Fruit fly (Drosophila melanogaster) whole organism, adult: ENCODE measurements around the gene Set2.

Source experiments
- CG11617 ChIP-seq: fragments of 200-800 bp; sonication (Bioruptor generic); optimal IDR thresholded peaks from 2 replicates; lab custom pipeline; 2017; ENCODE audit warnings: mild to moderate bottlenecking, missing biosample characterization, missing genetic modification reagents, missing genetic modification characterization
- CG12768 ChIP-seq: fragments of 200-800 bp; sonication (Bioruptor generic); optimal IDR thresholded peaks from 2 replicates; lab custom pipeline; 2017; ENCODE audit warnings: missing biosample characterization, missing genetic modification characterization, mild to moderate bottlenecking, moderate library complexity, missing genetic modification reagents
- CG14711 ChIP-seq: fragments of 200-800 bp; sonication (Bioruptor generic); optimal IDR thresholded peaks from 2 replicates; lab custom pipeline; 2018; ENCODE audit warnings: missing biosample characterization, mild to moderate bottlenecking, missing genetic modification characterization, moderate library complexity
- CG1620 ChIP-seq: fragments of 200-800 bp; sonication (Bioruptor generic); optimal IDR thresholded peaks from 2 replicates; lab custom pipeline; 2016; ENCODE audit warnings: missing biosample characterization, missing genetic modification characterization
- CG33017 ChIP-seq: fragments of 200-800 bp; sonication (Bioruptor generic); optimal IDR thresholded peaks from 2 replicates; lab custom pipeline; 2018; ENCODE audit warnings: missing biosample characterization, mild to moderate bottlenecking, missing genetic modification characterization, moderate library complexity
- CG5204 ChIP-seq: fragments of 200-800 bp; sonication (Bioruptor generic); optimal IDR thresholded peaks from 2 replicates; lab custom pipeline; 2016; ENCODE audit warnings: missing biosample characterization, missing genetic modification characterization
- CG7045 ChIP-seq: fragments of 200-800 bp; sonication (Bioruptor generic); optimal IDR thresholded peaks from 2 replicates; lab custom pipeline; 2017; ENCODE audit warnings: missing biosample characterization, mild to moderate bottlenecking, missing genetic modification characterization
- CG7101 ChIP-seq: fragments of 200-800 bp; sonication (Bioruptor generic); optimal IDR thresholded peaks from 2 replicates; lab custom pipeline; 2018; ENCODE audit warnings: missing biosample characterization, mild to moderate bottlenecking, missing genetic modification characterization, moderate library complexity
- Clk ChIP-seq: fragments of 200-800 bp; sonication (Bioruptor generic); optimal IDR thresholded peaks from 2 replicates; lab custom pipeline; 2017; ENCODE audit warnings: missing biosample characterization, missing genetic modification characterization
- Crg-1 ChIP-seq: fragments of 200-800 bp; sonication (Bioruptor generic); optimal IDR thresholded peaks from 2 replicates; lab custom pipeline; 2016; ENCODE audit warnings: missing biosample characterization, missing genetic modification characterization
- Hr96 ChIP-seq: fragments of 200-800 bp; sonication (Bioruptor generic); optimal IDR thresholded peaks from 2 replicates; lab custom pipeline; 2016; ENCODE audit warnings: missing biosample characterization, missing genetic modification characterization
- Mnt ChIP-seq: fragments of 200-800 bp; sonication (Bioruptor generic); optimal IDR thresholded peaks from 2 replicates; lab custom pipeline; 2016; ENCODE audit warnings: missing biosample characterization, mild to moderate bottlenecking, missing genetic modification characterization
- bab1 ChIP-seq: fragments of 200-800 bp; sonication (Bioruptor generic); optimal IDR thresholded peaks from 3 replicates; lab custom pipeline; 2019; ENCODE audit warnings: missing biosample characterization, mild to moderate bottlenecking, missing genetic modification characterization, moderate library complexity
- cic ChIP-seq: fragments of 200-800 bp; sonication (Bioruptor generic); optimal IDR thresholded peaks from 2 replicates; lab custom pipeline; 2017; ENCODE audit warnings: missing biosample characterization, mild to moderate bottlenecking, missing genetic modification characterization, moderate library complexity
- cnc ChIP-seq, 2 experiments: fragments of >200 bp; optimal IDR thresholded peaks; 2 replicates each; lab custom pipeline; 2017
- kay ChIP-seq: fragments of 200-800 bp; sonication (Bioruptor generic); peaks from one replicate; lab custom pipeline; 2016; ENCODE audit warnings: missing biosample characterization, missing genetic modification characterization, borderline replicate concordance
- ovo ChIP-seq: fragments of 200-800 bp; sonication (Bioruptor generic); optimal IDR thresholded peaks from 2 replicates; lab custom pipeline; 2016; ENCODE audit warnings: missing biosample characterization, missing genetic modification characterization
- pad ChIP-seq: fragments of 200-800 bp; sonication (Bioruptor generic); optimal IDR thresholded peaks from 3 replicates; lab custom pipeline; 2017; ENCODE audit warnings: missing biosample characterization, missing genetic modification characterization, mild to moderate bottlenecking, moderate library complexity, missing genetic modification reagents
- tj ChIP-seq: fragments of 200-800 bp; sonication (Bioruptor generic); optimal IDR thresholded peaks from 3 replicates; lab custom pipeline; 2017; ENCODE audit warnings: missing biosample characterization, mild to moderate bottlenecking, missing genetic modification characterization, moderate library complexity
- toe ChIP-seq: fragments of 200-800 bp; sonication (Bioruptor generic); optimal IDR thresholded peaks from 2 replicates; lab custom pipeline; 2016; ENCODE audit warnings: missing biosample characterization, missing genetic modification characterization

The Set2 gene

DNA sequence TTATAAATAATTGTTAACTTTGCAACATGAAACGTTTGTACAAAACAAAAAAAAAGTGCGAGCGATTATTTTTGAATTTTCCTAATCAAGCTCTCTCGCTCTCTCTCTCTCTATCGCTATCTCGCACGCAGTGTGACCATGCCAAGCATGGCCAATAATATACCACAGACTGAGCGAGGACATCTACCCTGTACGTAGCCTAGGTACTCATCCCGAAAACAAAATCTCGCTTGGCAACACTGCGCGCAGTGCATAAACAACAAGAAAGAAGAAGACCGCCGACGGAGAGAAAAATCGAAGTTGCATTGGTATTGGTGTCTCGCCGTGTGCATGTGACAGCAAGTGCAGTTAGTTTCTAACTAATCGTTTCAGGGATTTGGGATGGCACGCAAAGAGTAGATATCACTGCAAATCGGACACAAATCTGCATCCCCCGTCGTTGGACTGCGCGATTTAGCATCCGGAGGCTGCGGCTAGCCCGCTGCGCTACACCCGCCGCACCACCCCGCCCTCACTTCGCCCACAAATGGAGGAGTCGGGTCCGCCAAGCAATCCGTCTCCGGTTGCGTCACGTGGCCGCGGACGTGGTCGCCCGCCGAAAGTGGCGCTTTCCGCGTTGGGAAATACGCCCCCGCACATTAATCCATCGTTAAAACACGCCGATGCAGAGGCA is at the start of gene Set2, which contains the start of gene CG1998:
TSS of gene Set2 (plus strand) at position 302 of the 673 bp plus-strand sequence.
TSS of gene CG1998 (minus strand) at position 134 of the 673 bp plus-strand sequence.
- TF ChIP-seq Hr96 = no peak
- TF ChIP-seq CG5204 = no peak
- no peak for TF ChIP-seq CG11617
- no peak for TF ChIP-seq kay (GFP tag; lab: Kevin White, UChicago)
- TF ChIP-seq tj = peak; percentile 7
- no peak for TF ChIP-seq Clk (GFP tag; lab: Kevin White, UChicago)
- TF ChIP-seq cic (GFP tag; lab: Kevin White, UChicago) = peak; percentile 64
- TF ChIP-seq toe = no peak
- peak; percentile 43 for TF ChIP-seq bab1
- TF ChIP-seq cnc (optimal IDR thresholded peaks at IDR 0.05; lab: Kevin White, UChicago) = no peak
- TF ChIP-seq Mnt (GFP tag; lab: Kevin White, UChicago) = peak; percentile 90
- peak; percentile 63 for TF ChIP-seq pad (GFP tag; lab: Kevin White, UChicago)
- TF ChIP-seq CG7045 (GFP tag; lab: Kevin White, UChicago) = no peak
- TF ChIP-seq Crg-1 (GFP tag; lab: Kevin White, UChicago) = peak; percentile 31
- peak; percentile 45 for TF ChIP-seq CG1620 (GFP tag; lab: Kevin White, UChicago)
- TF ChIP-seq ovo = peak; percentile 50
- peak; percentile 91 for TF ChIP-seq CG14711 (tag; lab: Kevin White, UChicago)
- TF ChIP-seq CG7101 = peak; percentile 36
- no peak for TF ChIP-seq CG12768 (GFP tag; lab: Kevin White, UChicago)
- TF ChIP-seq CG33017 = no peak

DNA sequence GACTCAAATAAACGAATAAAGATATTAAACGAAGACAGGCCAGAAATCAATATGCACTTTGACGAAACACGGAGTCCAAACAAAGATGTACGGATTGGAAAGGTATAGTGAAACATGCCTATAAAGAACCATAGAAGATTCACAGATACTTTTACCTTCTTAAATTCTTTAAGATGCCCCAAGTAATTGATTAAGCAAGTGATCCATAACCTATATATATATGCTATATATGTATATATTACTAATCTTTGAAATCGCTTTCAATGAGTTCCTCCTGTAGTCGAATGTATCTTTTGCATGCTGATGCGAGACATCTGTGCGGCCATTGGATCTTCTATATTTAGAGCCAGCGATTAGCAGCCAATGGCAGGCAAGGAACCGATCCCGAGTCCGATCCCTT is 44.9 kb upstream of the Set2 start, which contains the start of gene dmrt11E:
TSS of gene dmrt11E (plus strand) at position 43 of the 400 bp plus-strand sequence.
- TF ChIP-seq CG11617 (no peak), CG1620 (GFP tag; lab: Kevin White, UChicago) (no peak), bab1 (no peak), CG12768 (GFP tag; lab: Kevin White, UChicago) (no peak), Crg-1 (GFP tag; lab: Kevin White, UChicago) (no peak), tj (no peak), CG33017 (no peak), pad (GFP tag; lab: Kevin White, UChicago) (no peak), kay (GFP tag; lab: Kevin White, UChicago) (no peak), Mnt (GFP tag; lab: Kevin White, UChicago) (no peak), Clk (GFP tag; lab: Kevin White, UChicago) (no peak), toe (no peak), CG14711 (tag; lab: Kevin White, UChicago) (no peak)

DNA sequence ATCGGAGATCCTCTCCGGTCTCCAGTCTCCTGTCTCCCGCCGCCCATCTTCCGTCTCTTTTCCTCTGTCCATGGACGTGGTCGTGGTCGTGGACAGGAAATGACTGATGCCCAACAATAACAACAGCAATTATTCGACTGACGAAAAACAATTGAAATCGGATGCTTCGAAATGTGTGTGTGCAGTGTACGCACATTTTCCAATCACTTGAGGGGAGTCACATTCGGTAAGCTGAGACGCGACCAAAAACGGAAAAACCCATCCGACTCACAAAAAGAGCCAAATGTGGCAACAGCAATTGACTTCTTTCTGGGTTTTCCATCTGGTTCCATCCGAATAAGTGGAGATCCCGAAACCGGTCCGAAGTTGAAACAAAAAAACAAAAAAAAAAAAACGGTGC is 43.6 kb upstream of the Set2 start:
- TF ChIP-seq kay (GFP tag; lab: Kevin White, UChicago) = no peak
- no peak for TF ChIP-seq CG7101
- TF ChIP-seq cic (GFP tag; lab: Kevin White, UChicago) = no peak
- TF ChIP-seq CG14711 (tag; lab: Kevin White, UChicago) = no peak
- no peak for TF ChIP-seq tj
- TF ChIP-seq bab1 = no peak
- no peak for TF ChIP-seq CG12768 (GFP tag; lab: Kevin White, UChicago)
- no peak for TF ChIP-seq CG11617
- no peak for TF ChIP-seq Crg-1 (GFP tag; lab: Kevin White, UChicago)
- no peak for TF ChIP-seq ovo
- no peak for TF ChIP-seq toe
- no peak for TF ChIP-seq cnc (optimal IDR thresholded peaks at IDR 0.05; lab: Kevin White, UChicago)
- TF ChIP-seq Mnt (GFP tag; lab: Kevin White, UChicago) = no peak
- TF ChIP-seq Clk (GFP tag; lab: Kevin White, UChicago) = no peak
- no peak for TF ChIP-seq CG5204
- no peak for TF ChIP-seq CG1620 (GFP tag; lab: Kevin White, UChicago)
- no peak for TF ChIP-seq CG33017
- TF ChIP-seq CG7045 (GFP tag; lab: Kevin White, UChicago) = no peak

DNA sequence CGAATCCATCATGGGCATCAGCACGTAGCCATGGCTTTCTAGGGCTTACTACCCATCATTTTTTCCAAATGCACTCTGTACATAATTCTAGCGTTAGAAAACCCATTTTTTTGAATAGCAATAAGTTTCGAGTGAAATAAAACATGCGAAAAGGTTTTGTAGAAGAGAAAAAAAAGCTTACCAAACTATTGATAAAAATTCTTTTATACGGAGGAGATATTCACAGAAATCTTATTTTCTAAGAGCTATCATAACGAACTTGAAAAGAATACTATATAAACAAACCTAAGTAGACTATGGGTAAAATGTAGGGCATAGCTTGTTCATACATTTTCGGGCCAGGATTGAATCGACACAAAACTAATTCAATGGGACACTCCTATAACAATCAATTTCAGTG is 42.7 kb upstream of the Set2 start, which contains the start of gene CG1640:
TSS of gene CG1640 (plus strand) at position 301 of the 400 bp plus-strand sequence.
- TF ChIP-seq CG11617 = no peak
- TF ChIP-seq kay (GFP tag; lab: Kevin White, UChicago) = peak; percentile 19

DNA sequence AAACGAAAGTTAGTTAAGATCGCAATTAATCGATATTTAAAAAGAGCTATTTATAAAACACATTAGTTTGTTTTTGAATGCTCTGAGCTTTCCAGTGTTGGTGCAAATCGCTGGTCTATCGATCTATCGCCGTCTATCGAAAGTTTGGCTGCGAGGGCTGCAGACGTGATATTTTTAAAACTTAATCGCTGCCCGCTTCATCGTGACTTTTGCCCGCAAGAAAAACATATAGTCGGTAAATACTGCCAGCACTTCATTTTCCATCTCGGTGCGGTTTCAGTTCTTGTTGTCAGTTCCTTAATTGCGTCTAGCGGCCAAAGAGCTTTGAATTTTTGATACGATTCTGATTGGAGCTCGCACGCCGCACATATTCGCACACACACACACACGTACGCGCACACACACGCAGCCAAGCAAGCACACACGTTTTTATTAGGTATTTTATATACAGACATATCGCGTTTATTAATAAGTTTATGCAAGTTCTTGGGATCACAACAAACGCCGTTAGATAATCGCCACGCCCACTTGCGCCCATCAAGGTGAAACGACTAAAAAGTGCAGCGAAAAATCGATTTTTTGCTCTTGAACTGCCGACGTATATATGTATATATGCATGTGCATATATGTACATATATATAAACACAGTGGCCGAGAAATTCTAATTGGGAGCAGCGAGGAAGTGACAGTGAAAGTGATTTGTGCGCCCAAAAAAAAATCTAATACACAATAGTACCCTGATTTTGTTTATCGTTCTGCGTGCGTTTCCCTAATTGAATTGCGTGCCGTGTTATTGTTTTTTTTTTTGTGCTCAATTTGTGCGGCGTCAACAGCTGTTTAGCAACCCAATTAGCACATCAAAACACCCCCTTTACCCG is 42.0 kb upstream of the Set2 start:
- peak; percentile 53 for TF ChIP-seq bab1
- no peak for TF ChIP-seq CG5204
- peak; percentile 27 for TF ChIP-seq CG14711 (tag; lab: Kevin White, UChicago)
- TF ChIP-seq CG1620 (GFP tag; lab: Kevin White, UChicago) = peak; percentile 21
- peak; percentile 32 for TF ChIP-seq CG7101
- TF ChIP-seq Clk (GFP tag; lab: Kevin White, UChicago) = no peak
- TF ChIP-seq CG33017 = no peak
- TF ChIP-seq cic (GFP tag; lab: Kevin White, UChicago) = peak; percentile 22
- TF ChIP-seq kay (GFP tag; lab: Kevin White, UChicago) = peak; percentile 72
- TF ChIP-seq cnc (optimal IDR thresholded peaks at IDR 0.05; lab: Kevin White, UChicago) = no peak
- peak; percentile 25 for TF ChIP-seq CG12768 (GFP tag; lab: Kevin White, UChicago)
- TF ChIP-seq ovo = no peak
- TF ChIP-seq Crg-1 (GFP tag; lab: Kevin White, UChicago) = peak; percentile 37
- TF ChIP-seq toe = peak; percentile 6
- peak; percentile 28 for TF ChIP-seq tj
- TF ChIP-seq Mnt (GFP tag; lab: Kevin White, UChicago) = peak; percentile 72
- TF ChIP-seq pad (GFP tag; lab: Kevin White, UChicago) = no peak
- peak; percentile 35 for TF ChIP-seq CG11617
- TF ChIP-seq Hr96 = no peak
- no peak for TF ChIP-seq CG7045 (GFP tag; lab: Kevin White, UChicago)
